Worm (Caenorhabditis elegans) whole organism, early embryonic: ENCODE measurements around the gene C34H4.1.

ENCODE experiments used
- B0310.2 ChIP-seq: sonication (generic microtip); optimal IDR thresholded peaks from 2 replicates; lab custom pipeline; 2016; ENCODE audit warnings: mild to moderate bottlenecking, missing genetic modification characterization, missing compliant biosample characterization
- F13C5.2 ChIP-seq: sonication (generic microtip); optimal IDR thresholded peaks from 2 replicates; lab custom pipeline; 2017; ENCODE audit warnings: mild to moderate bottlenecking, missing genetic modification characterization, inconsistent platforms, missing compliant biosample characterization
- aly-1 ChIP-seq: sonication (generic microtip); optimal IDR thresholded peaks from 2 replicates; lab custom pipeline; 2016; ENCODE audit warnings: missing genetic modification characterization, missing compliant biosample characterization
- ama-1 ChIP-seq: fragments of 150-350 bp; optimal IDR thresholded peaks from 2 replicates; lab custom pipeline; 2014
- ceh-13 ChIP-seq: fragments of 200-800 bp; sonication (Bioruptor generic); optimal IDR thresholded peaks from 2 replicates; lab custom pipeline; 2018; ENCODE audit warnings: mild to moderate bottlenecking, missing genetic modification characterization, missing compliant biosample characterization
- ceh-36 ChIP-seq: sonication (generic microtip); optimal IDR thresholded peaks from 2 replicates; lab custom pipeline; 2016; ENCODE audit warnings: missing genetic modification characterization, inconsistent platforms, missing compliant biosample characterization
- ets-7 ChIP-seq: sonication (generic microtip); optimal IDR thresholded peaks from 2 replicates; lab custom pipeline; 2016; ENCODE audit warnings: missing genotype, missing genetic modification characterization, missing compliant biosample characterization
- flt-1 ChIP-seq: fragments of 200-800 bp; sonication (Bioruptor generic); IDR thresholded peaks from 2 replicates; pipeline ENCODE4 v1.3.6; 2022; ENCODE audit warnings: missing genetic modification characterization, missing compliant biosample characterization
- hmbx-1 ChIP-seq: sonication (generic microtip); optimal IDR thresholded peaks from 2 replicates; lab custom pipeline; 2016; ENCODE audit warnings: mild to moderate bottlenecking, missing genetic modification characterization, missing compliant biosample characterization
- hmg-4 ChIP-seq: fragments of 200-800 bp; sonication (Bioruptor generic); optimal IDR thresholded peaks from 2 replicates; lab custom pipeline; 2018; ENCODE audit warnings: mild to moderate bottlenecking, missing genetic modification characterization, missing compliant biosample characterization
- hnd-1 ChIP-seq: sonication (generic microtip); optimal IDR thresholded peaks from 2 replicates; lab custom pipeline; 2016; ENCODE audit warnings: missing genetic modification characterization, missing compliant biosample characterization
- pes-1 ChIP-seq: fragments of 200-800 bp; sonication (Bioruptor generic); IDR thresholded peaks from 2 replicates; pipeline ENCODE4 v1.3.6; 2022; ENCODE audit warnings: missing genetic modification reagents, missing genetic modification characterization, missing compliant biosample characterization
- scrt-1 ChIP-seq: fragments of 200-800 bp; sonication (Bioruptor generic); IDR thresholded peaks from 2 replicates; pipeline ENCODE4 v1.3.6; 2022; ENCODE audit warnings: missing genetic modification characterization, missing compliant biosample characterization
- sea-1 ChIP-seq: fragments of 200-800 bp; sonication (Bioruptor generic); conservative IDR thresholded peaks from 2 replicates; pipeline ENCODE4 v1.3.6; 2022; ENCODE audit warnings: missing genetic modification characterization, missing compliant biosample characterization
- tbx-11 ChIP-seq: fragments of 200-800 bp; sonication (Bioruptor generic); IDR thresholded peaks from 2 replicates; pipeline ENCODE4 v1.3.6; 2022; ENCODE audit warnings: missing genetic modification characterization, missing compliant biosample characterization
- tbx-37 ChIP-seq: fragments of 200-800 bp; sonication (Bioruptor generic); conservative IDR thresholded peaks from 2 replicates; pipeline ENCODE4 v1.3.6; 2022; ENCODE audit warnings: missing genetic modification reagents, missing genetic modification characterization, missing compliant biosample characterization
- tra-4 ChIP-seq: sonication (generic microtip); optimal IDR thresholded peaks from 2 replicates; lab custom pipeline; 2017; ENCODE audit warnings: missing genetic modification characterization, missing compliant biosample characterization

C34H4.1 gene

DNA sequence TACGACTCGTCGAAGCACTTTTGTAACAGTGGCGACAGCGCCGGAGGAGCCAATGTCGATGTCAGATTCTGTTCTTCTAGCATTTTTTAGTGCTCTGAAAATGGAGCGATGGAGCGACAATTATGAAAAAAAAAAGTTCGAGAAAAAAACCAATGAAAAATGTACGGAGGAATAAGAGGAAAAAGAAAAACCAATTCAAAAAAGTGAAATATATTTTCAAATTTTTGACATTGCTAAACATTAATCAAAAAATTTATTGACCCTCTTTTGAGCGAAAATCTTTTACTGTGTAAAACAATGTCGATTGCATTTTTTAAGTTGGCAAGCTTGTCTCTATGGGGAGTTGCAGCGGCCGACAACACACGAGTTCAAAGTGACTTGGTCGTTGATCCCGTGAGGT, 19.1 kb upstream of the C34H4.1 start, which contains the start of gene K03H6.5:
Gene K03H6.5 (minus strand): TSS at position 101 of the 400 bp plus-strand sequence.
- no peak for TF ChIP-seq hmbx-1 (tag; lab: Kevin White, UChicago)
- no peak for TF ChIP-seq flt-1 (GFP tag; lab: Robert Waterston, UW)
- TF ChIP-seq hmg-4 (GFP tag; lab: Kevin White, UChicago): no peak
- TF ChIP-seq ama-1 (lab: Kevin White, UChicago): no peak
- TF ChIP-seq tbx-37 (GFP tag; lab: Robert Waterston, UW): no peak

DNA sequence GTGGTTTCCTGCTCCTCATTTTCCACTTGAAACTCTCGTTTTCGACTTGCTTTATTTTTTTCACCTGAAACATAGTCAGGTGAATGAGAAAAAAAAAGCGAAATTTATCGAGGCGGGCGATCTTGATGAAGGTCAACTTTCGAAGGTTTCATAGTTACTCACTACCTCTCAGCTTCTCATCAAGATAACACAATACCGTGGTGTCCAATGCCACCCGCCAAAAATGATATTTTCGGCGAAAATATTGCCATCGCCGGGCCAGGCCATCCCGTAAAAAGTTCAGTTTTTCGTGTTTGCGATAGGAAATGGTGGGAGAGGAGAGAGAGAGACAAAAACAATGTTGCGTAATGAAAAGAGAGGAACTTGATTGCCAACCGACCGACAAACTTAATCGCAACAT, 8.2 kb upstream of the C34H4.1 start:
- TF ChIP-seq sea-1: no peak
- TF ChIP-seq pes-1: no peak
- no peak for TF ChIP-seq ama-1 (lab: Kevin White, UChicago)
- TF ChIP-seq tra-4 (tag; lab: Kevin White, UChicago): no peak
- no peak for TF ChIP-seq F13C5.2 (tag; lab: Kevin White, UChicago)
- no peak for TF ChIP-seq aly-1 (tag; lab: Kevin White, UChicago)
- TF ChIP-seq ets-7 (tag; lab: Kevin White, UChicago): no peak
- no peak for TF ChIP-seq hnd-1
- TF ChIP-seq B0310.2 (tag; lab: Kevin White, UChicago): no peak
- no peak for TF ChIP-seq flt-1 (GFP tag; lab: Robert Waterston, UW)
- TF ChIP-seq tbx-37 (GFP tag; lab: Robert Waterston, UW): no peak
- TF ChIP-seq ceh-36 (tag; lab: Kevin White, UChicago): no peak
- TF ChIP-seq hmg-4 (GFP tag; lab: Kevin White, UChicago): no peak
- no peak for TF ChIP-seq tbx-11

DNA sequence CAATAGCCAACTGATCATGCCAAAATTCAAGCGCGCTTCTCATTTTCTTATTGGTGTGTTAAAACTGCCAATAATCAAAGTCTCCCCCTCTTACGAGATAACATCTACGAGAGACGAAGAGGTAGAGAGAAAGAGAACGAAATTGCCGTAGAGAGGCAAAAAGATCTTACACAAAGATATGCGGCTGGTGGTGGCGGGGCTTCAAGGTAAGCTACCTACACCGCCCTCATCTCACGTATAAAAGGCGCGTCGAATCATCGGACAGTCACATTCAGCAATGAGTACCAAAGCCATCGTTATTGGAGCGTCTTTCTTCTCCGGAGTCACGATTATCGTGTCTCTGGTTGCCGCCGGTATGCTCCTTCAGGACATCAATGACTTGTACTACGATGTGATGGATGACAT, 6.9 kb upstream of the C34H4.1 start, which contains the start of gene col-107:
Gene col-107 (plus strand): TSS at position 265 of the 405 bp plus-strand sequence.
- TF ChIP-seq ceh-13 (GFP tag; lab: Kevin White, UChicago) (no peak), flt-1 (GFP tag; lab: Robert Waterston, UW) (no peak)

DNA sequence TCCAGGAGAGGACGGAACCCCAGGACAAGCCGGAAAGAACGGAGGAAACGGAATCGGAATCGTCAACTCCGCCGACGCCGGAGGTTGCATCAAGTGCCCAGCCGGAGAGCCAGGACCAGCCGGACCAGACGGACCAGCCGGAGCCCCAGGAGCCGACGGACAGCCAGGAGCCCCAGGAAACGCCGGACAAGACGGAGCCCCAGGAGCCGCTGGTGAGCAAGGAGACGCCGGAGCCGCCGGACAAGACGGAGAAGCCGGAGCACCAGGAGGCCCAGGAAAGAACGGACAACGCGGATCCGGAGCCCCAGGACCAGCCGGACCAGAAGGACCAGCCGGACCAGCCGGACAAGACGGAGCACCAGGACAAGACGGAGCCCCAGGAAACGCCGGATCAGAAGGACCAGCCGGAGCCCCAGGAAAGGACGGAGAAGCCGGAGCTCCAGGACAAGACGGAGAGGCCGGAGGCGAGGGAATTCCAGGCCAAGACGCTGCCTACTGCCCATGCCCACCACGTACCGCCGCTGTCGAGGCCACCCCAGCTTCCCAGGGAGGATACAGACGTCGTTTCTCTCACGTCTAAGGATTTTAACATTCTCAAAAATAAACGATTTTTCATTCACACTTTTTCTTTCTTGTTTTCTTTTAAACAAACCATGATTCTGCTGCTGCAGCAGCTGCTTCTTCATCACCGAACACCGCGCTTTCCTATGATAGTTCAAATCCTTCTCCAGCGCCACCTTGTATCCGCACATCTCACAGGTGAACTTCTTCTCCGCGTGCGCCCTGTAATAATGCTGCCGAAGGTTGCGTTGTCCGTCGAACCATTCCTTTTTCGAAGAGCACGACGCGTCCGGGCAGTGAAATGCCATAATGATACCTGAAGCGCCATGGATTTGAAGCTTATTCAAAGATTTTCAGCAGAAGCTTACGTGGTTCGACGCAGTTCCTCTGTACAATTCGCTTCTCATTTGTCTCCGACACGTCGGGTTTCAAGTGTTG, 6.0 kb upstream of the C34H4.1 start:
- TF ChIP-seq pes-1 (no peak), F13C5.2 (tag; lab: Kevin White, UChicago) (no peak), ets-7 (tag; lab: Kevin White, UChicago) (no peak), flt-1 (GFP tag; lab: Robert Waterston, UW) (no peak), tra-4 (tag; lab: Kevin White, UChicago) (no peak), aly-1 (tag; lab: Kevin White, UChicago) (peak; percentile 1)

DNA sequence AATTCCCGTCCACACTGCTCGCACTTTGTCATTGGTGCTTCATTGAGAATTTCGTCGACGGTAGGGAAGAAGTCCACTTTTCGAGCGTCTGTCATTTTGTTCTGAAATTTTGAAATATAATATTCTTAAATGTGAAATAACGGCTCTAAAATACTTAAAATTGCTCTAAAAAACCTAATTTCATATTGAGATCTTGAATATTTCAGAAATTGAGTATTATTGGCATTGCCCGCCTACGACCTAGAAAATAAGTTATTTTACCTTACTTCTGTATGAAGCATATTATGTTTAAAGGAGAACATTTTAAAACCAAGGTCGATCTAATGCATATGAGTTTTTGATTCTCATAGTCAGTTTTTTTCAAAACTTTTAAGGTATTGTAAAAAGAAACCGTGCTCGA, 5.2 kb upstream of the C34H4.1 start, which contains the start of gene C34H4.5:
Gene C34H4.5 (minus strand): TSS at position 101 of the 400 bp plus-strand sequence.
- TF ChIP-seq hnd-1: no peak
- no peak for TF ChIP-seq sea-1
- no peak for TF ChIP-seq scrt-1 (GFP tag; lab: Robert Waterston, UW)
- TF ChIP-seq hmbx-1 (tag; lab: Kevin White, UChicago): no peak
- TF ChIP-seq ets-7 (tag; lab: Kevin White, UChicago): no peak
- TF ChIP-seq F13C5.2 (tag; lab: Kevin White, UChicago): no peak
- no peak for TF ChIP-seq B0310.2 (tag; lab: Kevin White, UChicago)
- TF ChIP-seq tbx-37 (GFP tag; lab: Robert Waterston, UW): no peak
- no peak for TF ChIP-seq aly-1 (tag; lab: Kevin White, UChicago)
- no peak for TF ChIP-seq ceh-36 (tag; lab: Kevin White, UChicago)
- TF ChIP-seq ama-1 (lab: Kevin White, UChicago): no peak
- no peak for TF ChIP-seq hmg-4 (GFP tag; lab: Kevin White, UChicago)

DNA sequence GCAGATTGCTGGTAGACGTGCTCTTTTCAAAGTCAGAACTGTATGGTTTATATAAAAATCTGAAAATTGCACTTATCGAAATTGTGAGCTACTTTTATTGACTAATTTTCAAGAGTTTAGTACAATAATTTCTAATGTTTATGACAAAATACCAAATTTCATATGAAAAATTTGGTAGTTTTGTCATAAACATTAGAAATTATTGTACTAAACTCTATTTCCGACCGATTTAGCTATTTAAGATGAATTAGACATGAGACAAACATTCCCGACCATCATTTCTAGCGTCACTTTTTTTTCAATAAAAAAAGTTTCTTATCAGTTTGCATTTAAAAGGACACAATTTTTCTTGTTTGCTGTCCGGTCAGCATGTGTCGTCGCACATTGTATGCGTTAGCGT, 4.8 kb upstream of the C34H4.1 start, which contains the start of gene tag-244:
Gene tag-244 (plus strand): TSS at position 301 of the 400 bp plus-strand sequence.
- TF ChIP-seq ama-1 (lab: Kevin White, UChicago): no peak
- TF ChIP-seq pes-1: no peak
- no peak for TF ChIP-seq tra-4 (tag; lab: Kevin White, UChicago)
- no peak for TF ChIP-seq tbx-11
- no peak for TF ChIP-seq ceh-36 (tag; lab: Kevin White, UChicago)

DNA sequence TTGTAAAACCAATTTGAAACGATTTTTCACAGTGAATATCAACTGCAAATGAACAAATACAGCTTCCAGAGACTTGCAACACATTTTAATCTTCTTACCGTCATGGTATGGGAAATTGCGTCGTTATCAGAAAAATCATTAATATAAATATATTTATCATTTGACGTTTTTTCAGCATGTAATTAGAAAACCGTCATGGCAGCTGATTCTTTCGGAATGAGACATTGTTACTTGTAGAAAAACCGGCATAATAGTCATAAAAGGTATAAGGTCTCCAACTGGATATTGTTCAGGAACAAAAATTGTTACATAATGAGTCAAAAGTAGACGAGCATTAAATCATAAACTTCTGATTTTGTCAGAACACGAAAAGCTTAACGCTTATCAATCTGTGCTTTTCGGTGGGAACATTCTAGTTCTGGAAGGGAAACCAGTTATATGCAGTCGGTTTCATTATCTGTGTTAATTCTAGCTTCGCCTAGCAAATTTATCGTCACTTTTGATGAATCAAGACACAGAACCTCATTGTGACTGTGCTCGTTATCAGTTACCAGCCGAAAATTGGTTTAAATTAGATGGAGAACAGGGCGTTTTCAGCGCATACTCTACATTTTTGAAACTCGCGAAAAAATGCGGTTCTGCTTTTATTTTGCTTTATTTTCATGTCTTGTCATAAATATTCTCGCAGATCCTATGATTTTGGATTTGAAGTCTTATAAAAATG, 2.0 kb upstream of the C34H4.1 start, which contains the start of gene C34H4.2:
Gene C34H4.2 (plus strand): TSS at position 558 of the 724 bp plus-strand sequence.
- no peak for TF ChIP-seq ceh-36 (tag; lab: Kevin White, UChicago)
- TF ChIP-seq F13C5.2 (tag; lab: Kevin White, UChicago): no peak
- no peak for TF ChIP-seq B0310.2 (tag; lab: Kevin White, UChicago)
- TF ChIP-seq ceh-13 (GFP tag; lab: Kevin White, UChicago): no peak
- no peak for TF ChIP-seq tra-4 (tag; lab: Kevin White, UChicago)
- no peak for TF ChIP-seq tbx-11
